Worm (Caenorhabditis elegans): ENCODE data around the gene col-166.

DNA sequence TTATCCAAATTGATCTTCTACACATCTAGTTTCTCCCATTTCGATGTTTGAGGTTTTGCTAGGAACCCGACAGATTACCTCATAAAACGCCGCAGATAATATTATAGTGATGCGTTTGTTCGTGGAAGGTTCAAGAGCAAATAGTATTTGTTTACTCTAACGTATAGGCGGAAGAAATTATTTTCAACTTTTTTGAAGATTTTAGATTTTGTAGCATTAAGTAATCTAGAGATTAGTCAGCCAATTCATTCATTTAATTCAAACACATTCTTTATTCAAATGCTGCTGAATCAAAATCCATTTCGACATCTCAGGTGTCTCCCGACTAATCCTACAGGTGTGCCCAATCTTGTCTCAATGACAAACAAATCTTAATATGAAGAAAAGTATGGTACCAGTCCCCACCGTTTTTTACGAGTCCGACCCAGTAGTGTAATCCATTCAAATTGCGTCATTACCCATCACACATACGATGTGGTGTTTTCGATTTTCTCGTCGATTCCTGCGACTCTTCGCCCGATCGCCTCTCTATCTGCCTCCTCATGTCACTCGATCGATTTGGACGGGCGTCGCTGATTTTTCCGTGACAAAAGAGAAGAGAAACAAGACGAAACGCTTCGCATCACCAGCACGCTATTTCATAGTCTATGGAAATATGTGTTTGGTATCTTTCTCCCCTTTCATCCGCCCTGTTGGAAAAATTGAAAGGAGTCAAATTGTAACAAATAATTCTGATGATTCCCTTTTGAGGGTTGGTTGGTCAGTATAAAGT lies 25.7 kb upstream of the col-166 start:
- TF ChIP-seq W03F9.2 (tag; optimal IDR thresholded peaks at IDR 0.05), result peak; percentile 30
- TF ChIP-seq dao-5 (tag; optimal IDR thresholded peaks at IDR 0.05), result no peak

All from whole organism, L4/young adult.